Worm (Caenorhabditis elegans) whole organism, late embryonic: ENCODE data around the gene flp-9.

Experiments used
- fkh-10 ChIP-seq: fragments of 150-350 bp; optimal IDR thresholded peaks from 2 replicates; lab custom pipeline; 2014; ENCODE audit warnings: missing biosample characterization, missing genetic modification reagents, missing genetic modification characterization
- madf-2 ChIP-seq: sonication (generic microtip); optimal IDR thresholded peaks from 2 replicates; lab custom pipeline; 2017; ENCODE audit warnings: missing genetic modification characterization, missing compliant biosample characterization

DNA sequence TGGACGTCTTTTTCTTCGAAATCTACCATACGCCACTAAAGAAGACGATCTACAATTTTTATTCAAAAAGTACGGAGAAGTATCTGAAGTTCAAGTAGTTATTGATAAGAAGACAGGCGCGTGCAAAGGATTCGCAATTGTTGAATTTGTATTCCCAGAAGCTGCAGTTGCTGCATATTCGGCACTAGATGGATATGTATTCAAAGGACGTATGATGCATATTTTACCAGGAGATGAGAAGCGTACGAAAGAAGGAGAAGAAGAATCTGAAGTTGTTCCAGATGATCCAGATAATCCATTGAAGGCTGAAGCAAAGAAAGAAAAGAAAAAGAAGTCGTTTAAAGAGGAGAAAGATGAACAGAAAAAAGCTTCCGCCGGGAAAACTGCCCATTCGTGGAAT lies 31.4 kb downstream of the flp-9 start:
- TF ChIP-seq fkh-10 (GFP tag; lab: Kevin White, UChicago) (no peak), madf-2 (no peak)
